Worm (Caenorhabditis elegans) whole organism, mixed stage, embryonic: ENCODE results near the gene gdi-1.

Experiments used
- M03D4.4 ChIP-seq: sonication (generic microtip); optimal IDR thresholded peaks from 2 replicates; lab custom pipeline; 2017; ENCODE audit warnings: mild to moderate bottlenecking, missing genetic modification characterization, missing compliant biosample characterization
- snpc-4 ChIP-seq: fragments of 150-350 bp; optimal IDR thresholded peaks from 2 replicates; lab custom pipeline; 2014; ENCODE audit warnings: missing biosample characterization, missing genetic modification characterization
- unc-39 ChIP-seq: fragments of 150-350 bp; optimal IDR thresholded peaks from 2 replicates; lab custom pipeline; 2014; ENCODE audit warnings: missing biosample characterization, missing genetic modification characterization
- unc-62 ChIP-seq: fragments of 150-350 bp; optimal IDR thresholded peaks from 2 replicates; lab custom pipeline; 2014; ENCODE audit warnings: missing biosample characterization, missing genetic modification reagents, missing genetic modification characterization

- TF ChIP-seq unc-62 (GFP tag; lab: Kevin White, UChicago) (no peak), unc-39 (tag; lab: Kevin White, UChicago) (no peak), M03D4.4 (tag; lab: Kevin White, UChicago) (no peak), snpc-4 (tag; lab: Kevin White, UChicago) (no peak)
Observed at ce11 chrIV:14741926-14742325, 50.8 kb downstream of the gdi-1 start.
